Fruit fly (Drosophila melanogaster): ENCODE data around the gene CG5116.

Gene CG5116

DNA sequence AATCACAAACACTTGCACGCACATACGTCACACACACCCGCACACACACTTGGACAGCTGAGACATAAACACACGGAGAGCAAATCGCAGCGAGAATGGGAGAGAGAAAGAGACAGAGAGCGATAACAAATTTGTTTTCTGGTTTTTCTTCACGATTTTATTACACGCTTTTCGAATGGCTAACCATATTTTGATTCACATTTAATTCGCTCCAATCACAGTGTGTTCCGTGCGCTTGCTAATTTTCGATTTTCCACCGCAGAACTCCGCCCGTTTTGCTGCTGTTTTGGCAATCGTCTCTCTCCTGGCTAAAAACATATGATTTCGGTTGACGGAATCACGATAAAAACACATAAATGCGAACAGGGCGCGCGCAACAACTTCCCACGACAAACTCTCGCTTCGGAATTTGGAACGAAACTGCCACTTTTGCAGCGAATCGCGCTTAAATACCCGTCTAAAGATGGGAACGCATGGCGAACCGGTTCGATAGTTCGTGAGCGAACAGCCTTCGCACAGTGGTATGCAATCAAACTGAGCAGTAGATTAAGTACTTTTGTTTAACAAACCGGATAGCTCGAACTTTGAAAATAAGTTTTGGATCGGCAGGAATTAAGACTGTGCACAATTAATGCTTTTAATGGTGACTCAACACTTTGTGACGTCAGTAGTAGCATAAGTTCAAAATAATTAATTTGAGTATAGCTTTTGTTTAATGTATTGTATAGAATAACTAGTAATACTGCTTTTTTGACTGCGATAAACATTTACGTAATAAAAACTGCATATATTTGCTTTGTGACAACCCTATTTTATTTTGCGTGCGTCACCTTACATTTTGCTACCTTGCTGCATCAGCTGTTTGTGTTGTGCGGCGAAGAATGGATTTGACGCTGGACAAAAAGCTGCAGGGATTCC lies 10.0 kb upstream of the CG5116 start, which contains the start of the genes Fur1 and Vps33B (continued):
- TF ChIP-seq wek (GFP tag; optimal IDR thresholded peaks at IDR 0.05) (peak; percentile 82), Bteb2 (GFP tag; optimal IDR thresholded peaks at IDR 0.05) (peak; percentile 98), pb (GFP tag; optimal IDR thresholded peaks at IDR 0.05) (peak; percentile 96), HLHmδ (GFP tag; optimal IDR thresholded peaks at IDR 0.05) (peak; percentile 69), Atf3 (GFP tag; optimal IDR thresholded peaks at IDR 0.05) (peak; percentile 97), Mes4 (GFP tag; optimal IDR thresholded peaks at IDR 0.05) (peak; percentile 97), shn (GFP tag; optimal IDR thresholded peaks at IDR 0.05) (peak; percentile 99), CG6683 (GFP tag; optimal IDR thresholded peaks at IDR 0.05) (peak; percentile 86), z (GFP tag; IDR thresholded peaks at IDR 0.05) (peak; percentile 42; the same call in 1 of the 3 replicates), dmrt11E (tag; optimal IDR thresholded peaks at IDR 0.05) (peak; percentile 96), ci (GFP tag; IDR thresholded peaks at IDR 0.05) (peak; percentile 95), Deaf1 (tag; optimal IDR thresholded peaks at IDR 0.05) (peak; percentile 84), trh (GFP tag; optimal IDR thresholded peaks at IDR 0.05) (peak; percentile 96), CHES-1-like (GFP tag; optimal IDR thresholded peaks at IDR 0.05) (peak; percentile 98), Hr51 (GFP tag; optimal IDR thresholded peaks at IDR 0.05) (peak; percentile 97 to 98), stwl (tag; optimal IDR thresholded peaks at IDR 0.05) (peak; percentile 60), NK7.1 (GFP tag; optimal IDR thresholded peaks at IDR 0.05) (peak; percentile 94), twi (tag; optimal IDR thresholded peaks at IDR 0.05) (peak; percentile 92), Stat92E (GFP tag; optimal IDR thresholded peaks at IDR 0.05) (peak in 1 of 3 experiments; percentile 75), ATbp (GFP tag; optimal IDR thresholded peaks at IDR 0.05) (peak; percentile 92), CG31224 (GFP tag; IDR thresholded peaks at IDR 0.05) (peak; percentile 86), Opbp (GFP tag; IDR thresholded peaks at IDR 0.05; ENCODE audit: partially characterized antibody) (peak; percentile 78), gcm2 (GFP tag; optimal IDR thresholded peaks at IDR 0.05) (peak; percentile 98), stc (GFP tag; IDR thresholded peaks at IDR 0.05) (peak; percentile 93), h (optimal IDR thresholded peaks at IDR 0.05) (no peak), yki (optimal IDR thresholded peaks at IDR 0.05) (peak; percentile 33), CG15601 (tag; optimal IDR thresholded peaks at IDR 0.05) (peak; percentile 95), bowl (GFP tag; IDR thresholded peaks at IDR 0.05) (peak; percentile 74), Fer2 (tag; optimal IDR thresholded peaks at IDR 0.05) (peak; percentile 93), bab2 (GFP tag; optimal IDR thresholded peaks at IDR 0.05) (peak; percentile 98), Hr3 (GFP tag; optimal IDR thresholded peaks at IDR 0.05) (peak; percentile 98), CG10321 (GFP tag; IDR thresholded peaks at IDR 0.05) (peak; percentile 78), CG7556 (GFP tag; optimal IDR thresholded peaks at IDR 0.05) (peak; percentile 98), CG12769 (tag; optimal IDR thresholded peaks at IDR 0.05) (peak; percentile 96), tgo (GFP tag; IDR thresholded peaks at IDR 0.05) (peak; percentile 95), Ravus (GFP tag; IDR thresholded peaks at IDR 0.05) (peak; percentile 80), CG11085 (GFP tag; IDR thresholded peaks at IDR 0.05) (peak; percentile 91), gsb-n (tag; optimal IDR thresholded peaks at IDR 0.05) (peak; percentile 94), pho (GFP tag; optimal IDR thresholded peaks at IDR 0.05) (peak; percentile 99), Adf1 (GFP tag; IDR thresholded peaks at IDR 0.05) (peak; percentile 72), emc (GFP tag; optimal IDR thresholded peaks at IDR 0.05) (peak; percentile 96), dm (GFP tag; optimal IDR thresholded peaks at IDR 0.05) (peak; percentile 96), ham (GFP tag; IDR thresholded peaks at IDR 0.05) (peak; percentile 80; the same call in 1 of the 2 replicates), Mad (GFP tag; optimal IDR thresholded peaks at IDR 0.05) (peak; percentile 98), CG4328 (GFP tag; optimal IDR thresholded peaks at IDR 0.05) (peak; percentile 96), CG11696 (GFP tag; IDR thresholded peaks at IDR 0.05) (peak; percentile 70; the same call in 1 of the 2 replicates), Poxn (GFP tag; IDR thresholded peaks at IDR 0.05) (peak; percentile 84), CG17385 (GFP tag; optimal IDR thresholded peaks at IDR 0.05) (peak; percentile 92), crc (GFP tag; optimal IDR thresholded peaks at IDR 0.05) (peak; percentile 96)

Data from whole organism, embryonic.